Fruit fly (Drosophila melanogaster) whole organism, embryonic: ENCODE measurements around the gene CG11562.

Experiments
- BtbVII ChIP-seq: fragments of 200-800 bp; sonication (Bioruptor generic); optimal IDR thresholded peaks from 3 replicates; lab custom pipeline; 2017; ENCODE audit warnings: missing biosample characterization, mild to moderate bottlenecking, missing genetic modification characterization
- Bteb2 ChIP-seq: fragments of 200-800 bp; sonication (Bioruptor generic); optimal IDR thresholded peaks from 2 replicates; lab custom pipeline; 2016; ENCODE audit warnings: missing biosample characterization, missing genetic modification characterization
- CG10209 ChIP-seq: fragments of 200-800 bp; sonication (Bioruptor generic); optimal IDR thresholded peaks from 3 replicates; lab custom pipeline; 2017; ENCODE audit warnings: missing biosample characterization, mild to moderate bottlenecking, missing genetic modification characterization, missing genetic modification reagents
- CG10431 ChIP-seq: fragments of 200-800 bp; sonication (Bioruptor generic); optimal IDR thresholded peaks from 3 replicates; lab custom pipeline; 2018; ENCODE audit warnings: missing biosample characterization, mild to moderate bottlenecking, missing genetic modification characterization
- CG10543 ChIP-seq: fragments of 200-800 bp; sonication (Bioruptor generic); optimal IDR thresholded peaks from 3 replicates; lab custom pipeline; 2017; ENCODE audit warnings: missing biosample characterization, mild to moderate bottlenecking, missing genetic modification characterization, moderate library complexity
- CG10979 ChIP-seq: fragments of 200-800 bp; sonication (Bioruptor generic); optimal IDR thresholded peaks from 2 replicates; lab custom pipeline; 2018; ENCODE audit warnings: missing biosample characterization, mild to moderate bottlenecking, missing genetic modification characterization, moderate library complexity
- CG11085 ChIP-seq: fragments of 200-800 bp; sonication (Bioruptor generic); IDR thresholded peaks from 2 replicates; pipeline ENCODE4 v1.3.6; 2022; ENCODE audit warnings: missing biosample characterization, missing genetic modification characterization
- CG11456 ChIP-seq: fragments of 200-800 bp; sonication (Bioruptor generic); IDR thresholded peaks from 3 replicates; pipeline ENCODE4 v1.3.6; 2022; ENCODE audit warnings: missing biosample characterization, missing genetic modification characterization
- CG12071 ChIP-seq: fragments of 200-800 bp; sonication (Bioruptor generic); optimal IDR thresholded peaks from 3 replicates; lab custom pipeline; 2018; ENCODE audit warnings: missing biosample characterization, mild to moderate bottlenecking, missing genetic modification characterization
- CG12942 ChIP-seq: fragments of 200-800 bp; sonication (Bioruptor generic); optimal IDR thresholded peaks from 3 replicates; lab custom pipeline; 2016; ENCODE audit warnings: missing biosample characterization, missing genetic modification characterization
- CG15479 ChIP-seq: fragments of 200-800 bp; sonication (Bioruptor generic); optimal IDR thresholded peaks from 3 replicates; lab custom pipeline; 2019; ENCODE audit warnings: missing biosample characterization, mild to moderate bottlenecking, missing genetic modification characterization, moderate library complexity
- CG2678 ChIP-seq: fragments of 200-800 bp; sonication (Bioruptor generic); optimal IDR thresholded peaks from 3 replicates; lab custom pipeline; 2019; ENCODE audit warnings: missing biosample characterization, mild to moderate bottlenecking, missing genetic modification characterization, moderate library complexity
- CG31365 ChIP-seq: fragments of 200-800 bp; sonication (Bioruptor generic); optimal IDR thresholded peaks from 2 replicates; lab custom pipeline; 2018; ENCODE audit warnings: missing biosample characterization, mild to moderate bottlenecking, missing genetic modification characterization
- CG32767 ChIP-seq: fragments of 200-800 bp; sonication (Bioruptor generic); IDR thresholded peaks from 2 replicates; pipeline ENCODE4 v1.3.6; 2022; ENCODE audit warnings: missing biosample characterization, missing genetic modification characterization
- CG34224 ChIP-seq: fragments of 200-800 bp; sonication (Bioruptor generic); IDR thresholded peaks from 3 replicates; pipeline ENCODE4 v1.3.6; 2022; ENCODE audit warnings: missing biosample characterization, missing genetic modification characterization; ENCODE audit not compliant: partially characterized antibody
- CG34376 ChIP-seq: fragments of 200-800 bp; sonication (Bioruptor generic); optimal IDR thresholded peaks from 2 replicates; lab custom pipeline; 2018; ENCODE audit warnings: missing biosample characterization, mild to moderate bottlenecking, missing genetic modification characterization
- CG6683 ChIP-seq: fragments of 200-800 bp; sonication (Bioruptor generic); optimal IDR thresholded peaks from 2 replicates; lab custom pipeline; 2017; ENCODE audit warnings: missing biosample characterization, mild to moderate bottlenecking, missing genetic modification characterization, missing genetic modification reagents
- CG7963 ChIP-seq: fragments of 200-800 bp; sonication (Bioruptor generic); IDR thresholded peaks from 3 replicates; pipeline ENCODE4 v1.3.6; 2022; ENCODE audit warnings: missing biosample characterization, missing genetic modification characterization; ENCODE audit not compliant: partially characterized antibody
- CG9876 ChIP-seq: fragments of 200-800 bp; sonication (Bioruptor generic); optimal IDR thresholded peaks from 2 replicates; lab custom pipeline; 2016; ENCODE audit warnings: missing biosample characterization, missing genetic modification characterization
- CTCF ChIP-seq: fragments of 200-800 bp; sonication (Bioruptor generic); optimal IDR thresholded peaks from 2 replicates; lab custom pipeline; 2017; ENCODE audit warnings: missing biosample characterization, mild to moderate bottlenecking, missing genetic modification characterization, moderate library complexity
- Deaf1 ChIP-seq: fragments of 200-800 bp; optimal IDR thresholded peaks from 3 replicates; lab custom pipeline; 2019; ENCODE audit warnings: missing biosample characterization, mild to moderate bottlenecking, missing genetic modification characterization, moderate library complexity
- GATAe ChIP-seq: fragments of 200-800 bp; sonication (Bioruptor generic); conservative IDR thresholded peaks from 2 replicates; pipeline ENCODE4 v1.3.6; 2022; ENCODE audit warnings: missing biosample characterization, missing genetic modification characterization
- Hand ChIP-seq: fragments of 200-800 bp; sonication (Bioruptor generic); optimal IDR thresholded peaks from 2 replicates; lab custom pipeline; 2017; ENCODE audit warnings: mild to moderate bottlenecking, missing biosample characterization, missing genetic modification reagents, missing genetic modification characterization
- HmgD ChIP-seq: fragments of 200-800 bp; sonication (Bioruptor generic); optimal IDR thresholded peaks from 3 replicates; lab custom pipeline; 2016; ENCODE audit warnings: missing biosample characterization, missing genetic modification characterization
- Kr ChIP-seq: fragments of 200-800 bp; sonication (Bioruptor generic); optimal IDR thresholded peaks from 2 replicates; lab custom pipeline; 2017; ENCODE audit warnings: missing biosample characterization, mild to moderate bottlenecking, missing genetic modification characterization
- NK7.1 ChIP-seq: fragments of 200-800 bp; sonication (Bioruptor generic); optimal IDR thresholded peaks from 3 replicates; lab custom pipeline; 2016; ENCODE audit warnings: missing biosample characterization, missing genetic modification characterization
- PHDP ChIP-seq: fragments of 200-800 bp; sonication (Bioruptor generic); optimal IDR thresholded peaks from 3 replicates; lab custom pipeline; 2018; ENCODE audit warnings: missing biosample characterization, mild to moderate bottlenecking, missing genetic modification characterization, moderate library complexity
- Side ChIP-seq: fragments of 200-800 bp; sonication (Bioruptor generic); optimal IDR thresholded peaks from 2 replicates; lab custom pipeline; 2016; ENCODE audit warnings: missing biosample characterization, missing genetic modification characterization
- Six4 ChIP-seq: fragments of 200-800 bp; sonication (Bioruptor generic); optimal IDR thresholded peaks from 2 replicates; lab custom pipeline; 2016; ENCODE audit warnings: missing biosample characterization, missing genetic modification characterization
- Sox102F ChIP-seq: fragments of 200-800 bp; sonication (Bioruptor generic); optimal IDR thresholded peaks from 2 replicates; lab custom pipeline; 2018; ENCODE audit warnings: missing biosample characterization, mild to moderate bottlenecking, missing genetic modification characterization, moderate library complexity
- Sry-β ChIP-seq: fragments of 200-800 bp; sonication (Bioruptor generic); optimal IDR thresholded peaks from 2 replicates; lab custom pipeline; 2018; ENCODE audit warnings: missing biosample characterization, mild to moderate bottlenecking, missing genetic modification characterization, moderate library complexity
- Tbp ChIP-seq: fragments of >200 bp; optimal IDR thresholded peaks from 2 replicates; lab custom pipeline; 2018; ENCODE audit warnings: missing biosample characterization, missing genetic modification characterization
- Usf ChIP-seq: fragments of 200-800 bp; sonication (Bioruptor generic); optimal IDR thresholded peaks from 2 replicates; lab custom pipeline; 2017; ENCODE audit warnings: missing genotype, missing biosample characterization, missing genetic modification characterization
- ab ChIP-seq: fragments of 200-800 bp; sonication (Bioruptor generic); optimal IDR thresholded peaks from 2 replicates; lab custom pipeline; 2016; ENCODE audit warnings: missing biosample characterization, missing genetic modification characterization
- bbx ChIP-seq: fragments of 200-800 bp; sonication (Bioruptor generic); IDR thresholded peaks from 2 replicates; pipeline ENCODE4 v1.3.6; 2022; ENCODE audit warnings: missing biosample characterization, missing genetic modification characterization; ENCODE audit not compliant: partially characterized antibody
- btn ChIP-seq: fragments of 200-800 bp; sonication (Bioruptor generic); optimal IDR thresholded peaks from 2 replicates; lab custom pipeline; 2016; ENCODE audit warnings: missing biosample characterization, missing genetic modification characterization
- dan ChIP-seq: fragments of 200-800 bp; sonication (Bioruptor generic); IDR thresholded peaks from 2 replicates; pipeline ENCODE4 v1.3.6; 2022; ENCODE audit warnings: missing biosample characterization, missing genetic modification characterization
- dati ChIP-seq: fragments of 200-800 bp; sonication (Bioruptor generic); IDR thresholded peaks from 2 replicates; pipeline ENCODE4 v1.3.6; 2022; ENCODE audit warnings: missing biosample characterization, missing genetic modification characterization
- jumu ChIP-seq: fragments of 200-800 bp; sonication (Bioruptor generic); optimal IDR thresholded peaks from 3 replicates; lab custom pipeline; 2016; ENCODE audit warnings: missing biosample characterization, missing genetic modification characterization
- lbe ChIP-seq: fragments of 200-800 bp; sonication (Bioruptor generic); optimal IDR thresholded peaks from 2 replicates; lab custom pipeline; 2016; ENCODE audit warnings: missing biosample characterization, mild to moderate bottlenecking, missing genetic modification characterization
- rib ChIP-seq: fragments of 200-800 bp; sonication (Bioruptor generic); IDR thresholded peaks from 2 replicates; pipeline ENCODE4 v1.3.6; 2022; ENCODE audit warnings: missing biosample characterization, missing genetic modification characterization
- ro ChIP-seq: fragments of 200-800 bp; sonication (Bioruptor generic); IDR thresholded peaks from 2 replicates; pipeline ENCODE4 v1.3.6; 2022; ENCODE audit warnings: missing biosample characterization, missing genetic modification characterization
- sens ChIP-seq: fragments of 200-800 bp; sonication (Bioruptor generic); peaks from one replicate; lab custom pipeline; 2016; ENCODE audit warnings: missing biosample characterization, missing genetic modification characterization
- slbo ChIP-seq: fragments of 200-800 bp; sonication (Bioruptor generic); IDR thresholded peaks from 2 replicates; pipeline ENCODE4 v1.3.6; 2022; ENCODE audit warnings: missing biosample characterization, missing genetic modification characterization
- slp2 ChIP-seq: fragments of 200-800 bp; sonication (Bioruptor generic); optimal IDR thresholded peaks from 2 replicates; lab custom pipeline; 2016; ENCODE audit warnings: missing biosample characterization, missing genetic modification characterization
- tgo ChIP-seq: fragments of 200-800 bp; sonication (Bioruptor generic); IDR thresholded peaks from 3 replicates; pipeline ENCODE4 v1.3.6; 2022; ENCODE audit warnings: missing biosample characterization, missing genetic modification characterization
- trh ChIP-seq: fragments of 200-800 bp; sonication (Bioruptor generic); optimal IDR thresholded peaks from 2 replicates; lab custom pipeline; 2016; ENCODE audit warnings: missing biosample characterization, missing genetic modification characterization
- vvl ChIP-seq: fragments of 200-800 bp; sonication (Bioruptor generic); IDR thresholded peaks from 2 replicates; pipeline ENCODE4 v1.3.6; 2022; ENCODE audit warnings: missing biosample characterization, missing genetic modification characterization
- zfh1 ChIP-seq: fragments of 200-800 bp; sonication (Bioruptor generic); IDR thresholded peaks from 3 replicates; pipeline ENCODE4 v1.3.6; 2022; ENCODE audit warnings: missing biosample characterization, missing genetic modification characterization

The CG11562 gene

DNA sequence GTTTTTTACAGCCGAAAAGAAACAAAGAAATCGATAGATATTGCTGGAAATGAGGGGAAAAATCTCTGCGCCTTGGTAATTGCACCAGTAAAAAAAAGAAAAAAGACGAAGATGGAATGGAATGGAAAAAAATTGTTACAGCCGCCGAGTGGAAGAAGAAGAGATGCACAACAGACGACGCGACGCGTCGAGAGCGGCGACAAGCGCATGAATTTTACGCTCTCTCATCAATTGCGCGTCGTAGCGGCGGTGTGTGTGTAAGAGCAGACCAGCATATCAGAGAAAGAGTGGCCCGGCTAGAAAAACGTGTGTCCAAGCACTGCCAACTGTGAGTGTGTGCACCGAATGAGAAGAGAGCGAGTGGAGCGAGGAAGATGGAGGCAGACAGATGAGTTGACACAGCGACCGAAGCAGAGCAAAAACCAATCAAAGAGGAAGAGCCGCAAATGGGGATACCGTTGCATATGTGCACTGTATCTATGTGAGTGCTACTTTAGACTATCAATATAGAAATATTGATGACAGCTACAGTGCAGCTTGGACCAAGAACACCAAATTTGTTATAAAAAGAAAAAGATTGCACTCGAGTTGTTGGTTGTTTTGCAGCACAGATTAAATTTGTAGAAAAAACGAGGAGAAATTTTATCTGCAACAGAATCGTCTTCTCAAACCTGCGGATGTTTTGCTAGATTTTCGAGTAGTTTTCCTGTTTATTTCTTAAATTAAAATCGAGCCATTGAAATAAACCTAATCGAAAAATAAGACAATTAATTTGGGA is 43.0 kb upstream of the CG11562 start (continued):
- no peak for TF ChIP-seq CG31365 (tag; lab: Kevin White, UChicago)
- no peak for TF ChIP-seq CG7963 (GFP tag; lab: Robert Waterston, UW)
- no peak for TF ChIP-seq tgo
- no peak for TF ChIP-seq slbo (GFP tag; lab: Robert Waterston, UW)
- TF ChIP-seq NK7.1 (GFP tag; lab: Kevin White, UChicago), result no peak
- TF ChIP-seq CG32767 (GFP tag; lab: Robert Waterston, UW), result no peak; the same call in 1 of the 2 replicates
- TF ChIP-seq Kr (GFP tag; lab: Kevin White, UChicago), result no peak
- peak; percentile 65 for TF ChIP-seq vvl
- no peak for TF ChIP-seq Side (GFP tag; lab: Kevin White, UChicago)
- no peak for TF ChIP-seq CG9876 (GFP tag; lab: Kevin White, UChicago)
- no peak for TF ChIP-seq CG2678
- TF ChIP-seq CG10979 (tag; lab: Kevin White, UChicago), result peak; percentile 15
- TF ChIP-seq CG11085 (GFP tag; lab: Robert Waterston, UW), result no peak
- no peak for TF ChIP-seq CTCF (GFP tag; lab: Kevin White, UChicago)
- peak; percentile 61 for TF ChIP-seq CG34224
- TF ChIP-seq Hand (GFP tag; lab: Kevin White, UChicago), result no peak
- no peak for TF ChIP-seq Bteb2
- TF ChIP-seq CG10431 (GFP tag; lab: Kevin White, UChicago), result no peak
- no peak for TF ChIP-seq PHDP

DNA sequence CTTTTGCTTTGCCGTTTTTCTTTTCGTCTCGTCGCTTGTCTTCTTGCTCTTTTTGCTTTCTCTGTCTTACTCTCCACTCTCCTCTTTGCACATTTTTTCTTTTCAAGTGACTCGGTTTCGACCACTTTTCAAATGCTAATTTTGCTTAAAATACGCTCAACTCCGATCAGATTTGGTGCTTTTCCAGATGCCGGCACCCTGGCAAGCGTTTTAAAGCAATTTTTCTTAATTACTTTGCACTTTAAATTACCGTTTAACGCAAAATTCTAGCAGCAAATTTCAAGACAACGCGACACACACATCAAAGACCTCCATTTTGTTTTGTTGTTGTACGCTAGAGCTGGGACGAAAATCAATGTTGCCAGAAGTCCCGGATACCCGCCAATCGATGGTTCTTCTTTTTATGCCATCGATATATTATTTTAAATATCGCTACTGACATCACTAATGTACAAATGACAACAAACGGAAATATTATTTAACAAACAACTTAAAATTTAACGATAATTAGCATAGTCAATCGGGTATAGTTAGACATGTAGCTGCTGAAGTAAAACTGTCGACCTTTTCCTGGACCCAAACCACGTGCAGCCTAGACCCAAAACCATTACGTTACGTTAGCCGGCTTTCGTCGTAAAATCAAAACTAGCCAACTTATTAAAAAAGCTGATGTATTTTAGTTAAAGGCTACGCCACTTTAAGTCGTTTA is 41.6 kb upstream of the CG11562 start, which contains the start of gene kis:
kis (minus strand) TSS at position 317 of the 709 bp plus-strand sequence.
- TF ChIP-seq Deaf1 (tag; lab: Kevin White, UChicago) (peak; percentile 35), CG10209 (peak; percentile 29), dan (no peak), trh (GFP tag; lab: Kevin White, UChicago) (no peak), CG12942 (GFP tag; lab: Kevin White, UChicago) (peak; percentile 30), CG6683 (GFP tag; lab: Kevin White, UChicago) (no peak), Tbp (GFP tag; lab: Kevin White, UChicago) (no peak), btn (GFP tag; lab: Kevin White, UChicago) (peak; percentile 2), CG11456 (GFP tag; lab: Robert Waterston, UW) (peak; percentile 35; the same call in 1 of the 3 replicates), lbe (GFP tag; lab: Kevin White, UChicago) (peak; percentile 26), sens (GFP tag; lab: Kevin White, UChicago) (peak; percentile 90), dati (0 out of 2 replicates have a peak, but pooled peaks have one; percentile 6), HmgD (GFP tag; lab: Kevin White, UChicago) (peak; percentile 70), ro (no peak), CG10543 (peak; percentile 64), jumu (GFP tag; lab: Kevin White, UChicago) (peak; percentile 59), GATAe (GFP tag; lab: Robert Waterston, UW) (no peak), Sry-β (GFP tag; lab: Kevin White, UChicago) (peak; percentile 43), BtbVII (GFP tag; lab: Kevin White, UChicago) (no peak), Six4 (GFP tag; lab: Kevin White, UChicago) (no peak), rib (no peak), ab (GFP tag; lab: Kevin White, UChicago) (peak; percentile 11), CG15479 (no peak), zfh1 (GFP tag; lab: Robert Waterston, UW) (peak; percentile 39; the same call in 2 of the 3 replicates), CG34376 (GFP tag; lab: Kevin White, UChicago) (peak; percentile 47), Sox102F (peak; percentile 10), Usf (GFP tag; lab: Kevin White, UChicago) (no peak), bbx (GFP tag; lab: Robert Waterston, UW) (peak; percentile 98), slp2 (GFP tag; lab: Kevin White, UChicago) (no peak), CG12071 (GFP tag; lab: Kevin White, UChicago) (peak; percentile 9)
